Fruit fly (Drosophila melanogaster) whole organism: ENCODE data around the gene CG3434.

Experiments used
- CG8478 ChIP-seq: fragments of >200 bp; optimal IDR thresholded peaks from 2 replicates; lab custom pipeline; 2018; ENCODE audit warnings: inconsistent platforms
- Dll ChIP-seq: fragments of >200 bp; optimal IDR thresholded peaks from 2 replicates; lab custom pipeline; 2017
- EcR ChIP-seq, 2 experiments: fragments of >200 bp; optimal IDR thresholded peaks; 2 replicates each; lab custom pipeline; 2017; ENCODE audit warnings: missing biosample characterization in 2 of 2, missing genetic modification characterization in 2 of 2, missing genetic modification reagents in 2 of 2
- pan ChIP-seq: fragments of >200 bp; optimal IDR thresholded peaks from 2 replicates; lab custom pipeline; 2017
- psq ChIP-seq: fragments of >200 bp; optimal IDR thresholded peaks from 2 replicates; lab custom pipeline; 2017
- usp ChIP-seq: fragments of >200 bp; optimal IDR thresholded peaks from 2 replicates; lab custom pipeline; 2017; ENCODE audit warnings: missing biosample characterization, missing genetic modification characterization, mixed read lengths

Gene CG3434

dm6 chr3L:9460775-9461491 is at the start of gene CG3434, which contains the start of gene CG44838:
TSS of gene CG3434 (minus strand) at chr3L:9460799.
TSS of gene CG44838 (plus strand) at chr3L:9461050.
- no peak for TF ChIP-seq Dll (lab: Kevin White, UChicago)
- no peak for TF ChIP-seq psq
- TF ChIP-seq EcR (GFP tag; optimal IDR thresholded peaks at IDR 0.05; lab: Kevin White, UChicago): no peak
- TF ChIP-seq pan: no peak
- no peak for TF ChIP-seq CG8478 (lab: Kevin White, UChicago)
- no peak for TF ChIP-seq usp

dm6 chr3L:9509037-9509830 is 48.6 kb upstream of the CG3434 start, which contains the start of gene CG3408:
TSS of gene CG3408 (minus strand) at chr3L:9509583.
- TF ChIP-seq Dll (lab: Kevin White, UChicago): no peak
- TF ChIP-seq pan: no peak
- no peak for TF ChIP-seq usp
- peak; percentile 37 for TF ChIP-seq CG8478 (lab: Kevin White, UChicago)
- TF ChIP-seq EcR (GFP tag; optimal IDR thresholded peaks at IDR 0.05; lab: Kevin White, UChicago): no peak
- TF ChIP-seq psq: no peak

dm6 chr3L:9508653-9509036 is 48.0 kb upstream of the CG3434 start:
- TF ChIP-seq pan (peak; percentile 75), EcR (GFP tag; optimal IDR thresholded peaks at IDR 0.05; lab: Kevin White, UChicago) (no peak)

dm6 chr3L:9506421-9506820 is 45.8 kb upstream of the CG3434 start:
- TF ChIP-seq Dll (lab: Kevin White, UChicago) (no peak), EcR (GFP tag; optimal IDR thresholded peaks at IDR 0.05; lab: Kevin White, UChicago) (no peak), CG8478 (lab: Kevin White, UChicago) (no peak), psq (no peak), pan (no peak), usp (no peak)

dm6 chr3L:9505713-9506062 is 45.1 kb upstream of the CG3434 start:
- TF ChIP-seq CG8478 (lab: Kevin White, UChicago) (no peak), psq (no peak), Dll (lab: Kevin White, UChicago) (no peak), EcR (GFP tag; optimal IDR thresholded peaks at IDR 0.05; lab: Kevin White, UChicago) (peak; percentile 49 to 61)

dm6 chr3L:9505007-9505712 is 44.6 kb upstream of the CG3434 start, which contains the start of gene path:
TSS of gene path (minus strand) at chr3L:9505328.
- TF ChIP-seq EcR (GFP tag; optimal IDR thresholded peaks at IDR 0.05; lab: Kevin White, UChicago): no peak
- TF ChIP-seq CG8478 (lab: Kevin White, UChicago): no peak
- no peak for TF ChIP-seq usp
- TF ChIP-seq pan: no peak
- TF ChIP-seq psq: no peak

dm6 chr3L:9504530-9504929 is 43.9 kb upstream of the CG3434 start:
- no peak for TF ChIP-seq CG8478 (lab: Kevin White, UChicago)
- no peak for TF ChIP-seq EcR (GFP tag; optimal IDR thresholded peaks at IDR 0.05; lab: Kevin White, UChicago)
- TF ChIP-seq Dll (lab: Kevin White, UChicago): no peak
- no peak for TF ChIP-seq psq
- no peak for TF ChIP-seq usp
- TF ChIP-seq pan: no peak

DNA sequence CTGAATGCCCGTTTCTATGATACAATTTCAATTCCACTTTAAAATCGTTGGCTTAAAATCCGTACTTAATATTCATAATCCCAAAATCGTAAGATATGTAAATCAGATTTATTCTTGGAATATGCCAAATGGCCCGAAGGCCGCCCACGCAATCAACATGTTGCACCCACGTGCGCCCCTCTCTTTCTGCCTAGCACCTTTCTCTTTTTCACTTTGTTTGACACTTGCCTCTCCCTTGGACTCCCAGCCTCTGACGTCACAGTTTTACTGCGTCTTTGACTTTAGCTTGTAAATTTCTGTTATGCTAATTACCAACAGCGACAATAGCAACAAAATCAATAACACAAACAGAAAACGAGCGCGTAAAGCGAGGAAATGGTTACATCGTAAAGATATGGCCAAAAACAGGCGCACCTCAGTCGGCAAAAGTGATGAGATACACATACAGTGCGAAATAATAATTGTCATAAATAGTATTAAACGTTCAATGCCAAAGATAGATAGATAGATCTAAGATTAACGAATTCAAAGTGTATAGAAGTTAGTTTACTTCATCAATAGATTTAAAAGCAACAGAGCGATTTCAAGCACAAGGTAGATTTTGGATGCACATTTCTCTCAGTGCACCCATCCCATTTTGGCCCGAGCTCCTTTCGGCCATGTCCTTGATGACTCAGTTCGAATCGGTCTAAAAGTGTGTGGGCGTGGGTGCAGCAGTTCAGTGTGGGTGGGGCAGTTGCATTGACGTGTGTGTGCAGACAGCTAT is 43.1 kb upstream of the CG3434 start:
- TF ChIP-seq usp: no peak
- no peak for TF ChIP-seq CG8478 (lab: Kevin White, UChicago)
- no peak for TF ChIP-seq Dll (lab: Kevin White, UChicago)
- TF ChIP-seq pan: no peak
- TF ChIP-seq EcR (GFP tag; optimal IDR thresholded peaks at IDR 0.05; lab: Kevin White, UChicago): no peak
- no peak for TF ChIP-seq psq

DNA sequence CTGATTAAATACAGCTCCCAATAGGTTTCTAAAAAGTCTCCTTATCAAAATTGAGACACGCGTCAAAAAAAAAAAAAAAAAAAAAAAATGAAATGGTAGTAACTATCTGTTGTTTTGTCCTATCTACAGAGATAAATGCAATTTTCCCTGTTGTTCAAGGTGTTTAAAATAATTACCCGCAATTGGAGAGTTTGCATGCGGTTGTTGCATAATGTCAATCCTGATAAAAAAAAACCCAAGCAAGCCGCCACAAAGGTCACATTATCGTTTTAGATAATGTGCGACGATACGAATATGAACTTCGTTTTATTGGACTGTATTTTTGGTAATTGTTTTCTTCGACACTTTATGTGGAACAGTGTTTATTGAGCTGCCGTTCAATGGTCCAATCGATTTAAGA is 42.3 kb upstream of the CG3434 start:
- TF ChIP-seq psq: no peak
- no peak for TF ChIP-seq pan
- TF ChIP-seq usp: no peak
- no peak for TF ChIP-seq Dll (lab: Kevin White, UChicago)
- TF ChIP-seq EcR (GFP tag; optimal IDR thresholded peaks at IDR 0.05; lab: Kevin White, UChicago): no peak
- no peak for TF ChIP-seq CG8478 (lab: Kevin White, UChicago)

DNA sequence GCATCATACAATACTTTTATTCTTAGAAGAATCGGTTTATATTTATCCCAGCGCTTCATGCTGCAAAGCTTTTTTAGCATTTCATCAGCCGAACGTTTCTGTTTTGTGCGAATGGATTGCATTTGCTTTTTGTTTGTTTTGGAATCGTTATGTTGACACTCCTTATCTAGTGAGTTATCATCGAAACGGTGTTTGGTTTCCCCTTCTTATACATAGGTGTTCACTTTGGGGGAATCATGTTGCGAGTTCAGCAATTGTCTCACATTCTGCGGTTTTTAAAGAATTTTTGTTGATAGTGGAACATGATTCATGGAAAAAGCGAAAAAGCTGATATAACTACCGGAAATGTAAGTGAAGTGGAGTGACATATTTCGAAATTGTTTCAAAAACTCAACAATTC is 41.7 kb upstream of the CG3434 start:
- TF ChIP-seq pan (no peak), usp (no peak), Dll (lab: Kevin White, UChicago) (no peak), CG8478 (lab: Kevin White, UChicago) (no peak)

- TF ChIP-seq usp: no peak
- no peak for TF ChIP-seq pan
- no peak for TF ChIP-seq EcR (GFP tag; optimal IDR thresholded peaks at IDR 0.05; lab: Kevin White, UChicago)
- no peak for TF ChIP-seq CG8478 (lab: Kevin White, UChicago)
- no peak for TF ChIP-seq Dll (lab: Kevin White, UChicago)
- TF ChIP-seq psq: no peak
These were observed 40.7 kb upstream of the CG3434 start for dm6 chr3L:9501298-9501697.
